Worm (Caenorhabditis elegans) whole organism, L4 larva: ENCODE data around the gene sav-1.

Experiments used
- D1046.2 ChIP-seq: fragments of 200-800 bp; sonication (Bioruptor generic); IDR thresholded peaks from 2 replicates; pipeline ENCODE4 v1.3.6; 2022; ENCODE audit warnings: missing genetic modification characterization, missing compliant biosample characterization
- R02D3.7 ChIP-seq: fragments of 150-350 bp; sonication (generic microtip); optimal IDR thresholded peaks from 3 replicates; lab custom pipeline; 2014; ENCODE audit warnings: missing biosample characterization, missing genetic modification characterization
- aha-1 ChIP-seq: fragments of 150-350 bp; peaks from one replicate; lab custom pipeline; 2014; ENCODE audit warnings: missing biosample characterization, missing genetic modification characterization
- ama-1 ChIP-seq: fragments of 150-350 bp; optimal IDR thresholded peaks from 2 replicates; lab custom pipeline; 2014; ENCODE audit warnings: inconsistent platforms, mixed read lengths
- lir-3 ChIP-seq: sonication (generic microtip); optimal IDR thresholded peaks from 2 replicates; lab custom pipeline; 2016; ENCODE audit warnings: mild to moderate bottlenecking, missing genetic modification characterization, missing compliant biosample characterization
- mep-1 ChIP-seq: fragments of 150-350 bp; sonication (generic microtip); optimal IDR thresholded peaks from 3 replicates; lab custom pipeline; 2014; ENCODE audit warnings: missing biosample characterization, missing genetic modification characterization
- nhr-11 ChIP-seq: fragments of 150-350 bp; optimal IDR thresholded peaks from 2 replicates; lab custom pipeline; 2014; ENCODE audit warnings: missing biosample characterization, missing genetic modification characterization
- snpc-4 ChIP-seq: fragments of 150-350 bp; optimal IDR thresholded peaks from 2 replicates; lab custom pipeline; 2014; ENCODE audit warnings: missing biosample characterization, missing genetic modification characterization
- unc-39 ChIP-seq: sonication (generic microtip); optimal IDR thresholded peaks from 2 replicates; lab custom pipeline; 2017; ENCODE audit warnings: missing biosample characterization, missing genetic modification characterization

- no peak for TF ChIP-seq aha-1 (tag; lab: Kevin White, UChicago)
- TF ChIP-seq nhr-11 (tag; lab: Kevin White, UChicago): no peak
- TF ChIP-seq D1046.2 (GFP tag; lab: Robert Waterston, UW): no peak
- TF ChIP-seq ama-1 (lab: Kevin White, UChicago): no peak
- TF ChIP-seq mep-1 (tag; lab: Kevin White, UChicago): no peak
- TF ChIP-seq R02D3.7 (tag; lab: Kevin White, UChicago): no peak
- TF ChIP-seq snpc-4 (tag; lab: Kevin White, UChicago): no peak
- no peak for TF ChIP-seq lir-3 (tag; lab: Kevin White, UChicago)
- no peak for TF ChIP-seq unc-39 (tag; lab: Kevin White, UChicago)
Observed at ce11 chrX:2303253-2303652, 16.3 kb upstream of the sav-1 start.
